Fruit fly (Drosophila melanogaster) whole organism, adult: ENCODE measurements around the gene CG9302.

ENCODE experiments used
- CG12768 ChIP-seq: fragments of 200-800 bp; sonication (Bioruptor generic); optimal IDR thresholded peaks from 2 replicates; lab custom pipeline; 2017; ENCODE audit warnings: missing biosample characterization, missing genetic modification characterization, mild to moderate bottlenecking, moderate library complexity, missing genetic modification reagents
- CG1620 ChIP-seq: fragments of 200-800 bp; sonication (Bioruptor generic); optimal IDR thresholded peaks from 2 replicates; lab custom pipeline; 2016; ENCODE audit warnings: missing biosample characterization, missing genetic modification characterization
- CG33017 ChIP-seq: fragments of 200-800 bp; sonication (Bioruptor generic); optimal IDR thresholded peaks from 2 replicates; lab custom pipeline; 2018; ENCODE audit warnings: missing biosample characterization, mild to moderate bottlenecking, missing genetic modification characterization, moderate library complexity
- CG7045 ChIP-seq: fragments of 200-800 bp; sonication (Bioruptor generic); optimal IDR thresholded peaks from 2 replicates; lab custom pipeline; 2017; ENCODE audit warnings: missing biosample characterization, mild to moderate bottlenecking, missing genetic modification characterization
- Hr96 ChIP-seq: fragments of 200-800 bp; sonication (Bioruptor generic); optimal IDR thresholded peaks from 2 replicates; lab custom pipeline; 2016; ENCODE audit warnings: missing biosample characterization, missing genetic modification characterization
- bab1 ChIP-seq: fragments of 200-800 bp; sonication (Bioruptor generic); optimal IDR thresholded peaks from 3 replicates; lab custom pipeline; 2019; ENCODE audit warnings: missing biosample characterization, mild to moderate bottlenecking, missing genetic modification characterization, moderate library complexity
- cic ChIP-seq: fragments of 200-800 bp; sonication (Bioruptor generic); optimal IDR thresholded peaks from 2 replicates; lab custom pipeline; 2017; ENCODE audit warnings: missing biosample characterization, mild to moderate bottlenecking, missing genetic modification characterization, moderate library complexity
- kay ChIP-seq: fragments of 200-800 bp; sonication (Bioruptor generic); peaks from one replicate; lab custom pipeline; 2016; ENCODE audit warnings: missing biosample characterization, missing genetic modification characterization, borderline replicate concordance
- ovo ChIP-seq: fragments of 200-800 bp; sonication (Bioruptor generic); optimal IDR thresholded peaks from 2 replicates; lab custom pipeline; 2016; ENCODE audit warnings: missing biosample characterization, missing genetic modification characterization
- pad ChIP-seq: fragments of 200-800 bp; sonication (Bioruptor generic); optimal IDR thresholded peaks from 3 replicates; lab custom pipeline; 2017; ENCODE audit warnings: missing biosample characterization, missing genetic modification characterization, mild to moderate bottlenecking, moderate library complexity, missing genetic modification reagents
- tj ChIP-seq: fragments of 200-800 bp; sonication (Bioruptor generic); optimal IDR thresholded peaks from 3 replicates; lab custom pipeline; 2017; ENCODE audit warnings: missing biosample characterization, mild to moderate bottlenecking, missing genetic modification characterization, moderate library complexity

DNA sequence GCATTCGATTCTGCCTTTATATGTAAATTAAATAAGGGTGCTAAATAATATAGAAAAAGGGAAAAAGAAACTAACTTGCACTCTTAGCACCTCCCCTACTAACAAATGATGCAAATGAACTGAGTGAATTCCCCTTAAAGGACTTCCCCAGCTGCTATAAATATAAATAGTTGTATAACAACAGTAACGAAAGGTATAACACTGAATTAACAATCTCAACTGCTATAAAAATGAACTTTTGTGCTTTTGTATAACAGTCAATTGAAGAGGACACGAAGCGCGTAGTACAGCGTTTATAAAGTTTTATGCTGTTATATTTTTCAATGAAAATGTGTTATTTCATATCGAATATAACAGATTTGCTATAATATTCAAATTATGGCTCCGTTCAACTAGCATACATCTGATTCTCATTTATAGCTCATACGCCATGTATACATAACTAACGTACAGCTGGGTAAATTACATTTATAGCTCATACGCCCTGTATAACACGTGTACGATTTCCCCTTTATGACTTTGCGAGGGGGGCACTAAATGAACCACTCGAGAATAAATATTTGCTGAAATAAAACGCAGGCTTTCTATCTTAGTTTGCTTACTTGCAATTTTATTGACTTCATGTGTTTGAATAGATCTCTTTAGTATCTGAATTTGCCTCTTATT lies 29.0 kb downstream of the CG9302 start:
- no peak for TF ChIP-seq cic
- no peak for TF ChIP-seq CG12768 (GFP tag; lab: Kevin White, UChicago)
- TF ChIP-seq CG33017, result no peak
- no peak for TF ChIP-seq CG1620 (GFP tag; lab: Kevin White, UChicago)
- TF ChIP-seq bab1 (GFP tag; lab: Kevin White, UChicago), result no peak
- no peak for TF ChIP-seq tj
- no peak for TF ChIP-seq ovo (GFP tag; lab: Kevin White, UChicago)
- TF ChIP-seq pad (GFP tag; lab: Kevin White, UChicago), result peak; percentile 94
- TF ChIP-seq Hr96 (GFP tag; lab: Kevin White, UChicago), result no peak
- TF ChIP-seq kay (GFP tag; lab: Kevin White, UChicago), result peak; percentile 38
- no peak for TF ChIP-seq CG7045 (GFP tag; lab: Kevin White, UChicago)
